Fruit fly (Drosophila melanogaster): ENCODE data around the gene CG31191.

DNA sequence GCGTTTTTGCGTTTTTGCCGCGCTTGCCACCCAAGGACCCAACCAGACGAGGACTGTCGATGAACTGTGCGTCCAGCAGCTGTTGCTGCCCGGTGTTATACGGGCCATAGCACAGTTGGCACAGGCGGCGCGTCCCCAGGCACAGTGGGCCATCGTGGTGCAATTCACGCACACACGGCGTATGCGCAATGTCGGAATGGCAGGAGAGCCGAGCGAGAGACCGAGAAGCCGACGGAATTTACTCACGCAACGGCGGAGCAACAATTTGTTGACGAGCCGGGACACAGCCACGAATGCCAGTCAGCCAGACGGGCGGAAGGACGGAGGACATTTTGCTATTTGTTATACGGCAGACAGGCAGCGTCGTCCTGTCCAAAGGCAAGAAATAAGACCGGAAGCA is at the start of gene CG31191:
- TF ChIP-seq brk (GFP tag; optimal IDR thresholded peaks at IDR 0.05), result no peak
- TF ChIP-seq lola (GFP tag; optimal IDR thresholded peaks at IDR 0.05), result no peak
- TF ChIP-seq rgr (GFP tag; optimal IDR thresholded peaks at IDR 0.05), result no peak
- TF ChIP-seq h (GFP tag; optimal IDR thresholded peaks at IDR 0.05), result no peak
- TF ChIP-seq psq (GFP tag; optimal IDR thresholded peaks at IDR 0.05), result no peak
- no peak for TF ChIP-seq Hnf4 (GFP tag; optimal IDR thresholded peaks at IDR 0.05)
- TF ChIP-seq jim (GFP tag; optimal IDR thresholded peaks at IDR 0.05), result no peak
- TF ChIP-seq Hr78 (GFP tag; optimal IDR thresholded peaks at IDR 0.05), result no peak
- no peak for TF ChIP-seq N (GFP tag; optimal IDR thresholded peaks at IDR 0.05)
